Fruit fly (Drosophila melanogaster): ENCODE results near the gene Cap-D2.

The Cap-D2 gene

dm6 chr3R:29726277-29726676 lies 50.8 kb downstream of the Cap-D2 start:
- TF ChIP-seq pan (optimal IDR thresholded peaks at IDR 0.05): no peak
- TF ChIP-seq Dll (optimal IDR thresholded peaks at IDR 0.05): peak; percentile 52
- TF ChIP-seq usp (GFP tag; optimal IDR thresholded peaks at IDR 0.05): no peak
